Worm (Caenorhabditis elegans) whole organism, midembryonic: ENCODE data around the gene R02E12.5.

Experiments used
- cog-1 ChIP-seq: sonication (generic microtip); optimal IDR thresholded peaks from 2 replicates; lab custom pipeline; 2016; ENCODE audit warnings: missing genetic modification characterization, missing compliant biosample characterization
- ztf-23 ChIP-seq: fragments of 200-800 bp; sonication (Bioruptor generic); IDR thresholded peaks from 2 replicates; pipeline ENCODE4 v1.3.6; 2022; ENCODE audit warnings: missing genetic modification reagents, missing genetic modification characterization, missing compliant biosample characterization

DNA sequence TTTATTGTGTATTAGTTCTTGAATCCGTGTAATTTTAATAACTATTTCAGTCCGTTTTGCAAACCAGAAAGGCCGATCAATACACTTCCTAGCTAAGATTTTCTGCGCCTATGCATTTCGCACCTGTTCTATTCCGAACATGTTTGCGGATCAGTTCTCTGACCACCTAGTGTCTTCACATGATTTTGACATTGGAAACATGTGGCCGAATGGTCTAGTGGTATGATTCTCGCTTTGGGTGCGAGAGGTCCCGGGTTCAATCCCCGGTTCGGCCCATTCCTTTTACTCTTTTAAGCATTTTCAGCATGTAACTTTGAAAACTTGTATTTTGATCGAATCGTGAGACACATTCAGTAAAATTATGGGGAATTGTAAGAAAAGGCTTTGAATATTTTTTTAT, 27.8 kb upstream of the R02E12.5 start:
- TF ChIP-seq ztf-23 (GFP tag; lab: Robert Waterston, UW) (peak; percentile 83), cog-1 (tag; lab: Kevin White, UChicago) (no peak)
